Worm (Caenorhabditis elegans): ENCODE measurements around the gene nlt-1.
A peak's percentile ranks its signal among the peaks of the same experiment; 100 is the strongest.

Gene nlt-1

DNA sequence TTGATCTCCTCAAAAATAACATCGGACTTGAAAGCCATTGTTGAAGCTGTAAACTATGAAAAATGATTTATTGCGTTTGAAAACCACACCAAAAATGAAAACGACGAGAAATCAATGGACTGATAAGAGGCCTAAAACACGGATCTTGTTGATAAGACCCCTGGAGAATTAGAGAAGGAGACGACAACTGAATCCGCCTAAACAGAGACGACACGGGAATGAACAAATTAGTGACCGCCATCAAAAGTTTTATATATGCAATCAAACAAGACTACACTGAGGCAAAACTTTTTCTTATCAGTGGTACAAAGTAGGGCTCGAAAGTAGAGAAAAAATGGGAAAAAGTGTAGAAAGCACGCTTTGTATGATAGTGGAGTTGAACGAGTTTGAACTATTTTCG lies at the start of gene nlt-1:
nlt-1 (minus strand) TSS at position 78 of the 400 bp plus-strand sequence.
- no peak for TF ChIP-seq sptf-1 (tag; optimal IDR thresholded peaks at IDR 0.05)
- TF ChIP-seq lin-32 (GFP tag; optimal IDR thresholded peaks at IDR 0.05), result no peak
- TF ChIP-seq hlh-1 (tag; optimal IDR thresholded peaks at IDR 0.05), result no peak
- TF ChIP-seq lsy-2 (tag; optimal IDR thresholded peaks at IDR 0.05), result no peak
- TF ChIP-seq mep-1 (tag; optimal IDR thresholded peaks at IDR 0.05), result no peak
- TF ChIP-seq ces-1 (GFP tag; optimal IDR thresholded peaks at IDR 0.05), result no peak
- no peak for TF ChIP-seq sem-2 (GFP tag; optimal IDR thresholded peaks at IDR 0.05)
- TF ChIP-seq lin-13 (tag; optimal IDR thresholded peaks at IDR 0.05), result no peak
- no peak for TF ChIP-seq zip-8 (tag; optimal IDR thresholded peaks at IDR 0.05)
- no peak for TF ChIP-seq mab-5 (tag; optimal IDR thresholded peaks at IDR 0.05)
- no peak for TF ChIP-seq nhr-237 (tag; optimal IDR thresholded peaks at IDR 0.05)
- TF ChIP-seq ceh-39 (tag; optimal IDR thresholded peaks at IDR 0.05), result no peak
- TF ChIP-seq nhr-12 (tag; optimal IDR thresholded peaks at IDR 0.05), result no peak
- TF ChIP-seq blmp-1 (tag; optimal IDR thresholded peaks at IDR 0.05), result no peak
- no peak for TF ChIP-seq unc-39 (tag; optimal IDR thresholded peaks at IDR 0.05)
- no peak for TF ChIP-seq ceh-83 (GFP tag; optimal IDR thresholded peaks at IDR 0.05)
- no peak for TF ChIP-seq unc-62 (GFP tag; optimal IDR thresholded peaks at IDR 0.05)
- TF ChIP-seq tbx-8 (GFP tag; optimal IDR thresholded peaks at IDR 0.05), result no peak

DNA sequence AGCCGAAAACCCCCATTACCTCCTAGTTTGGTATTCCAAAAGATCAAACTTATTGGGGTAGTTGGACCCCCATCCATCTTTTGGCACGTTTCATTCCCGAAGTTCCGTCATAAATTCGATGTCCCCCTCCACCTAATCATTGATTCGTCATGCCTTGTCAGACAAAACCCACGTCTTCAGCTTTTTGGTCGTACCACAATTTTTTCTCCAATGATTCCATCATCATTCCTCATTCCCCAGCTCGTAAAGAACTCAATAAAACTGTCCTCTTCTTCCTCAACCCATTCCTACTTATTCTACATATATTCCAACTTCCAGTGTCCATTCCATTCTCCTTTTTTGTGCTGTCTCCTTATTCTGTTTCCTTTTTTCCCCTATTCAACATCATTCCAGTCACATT lies 47.6 kb upstream of the nlt-1 start, which contains the start of gene flp-4:
flp-4 (plus strand) TSS at position 301 of the 400 bp plus-strand sequence.
- TF ChIP-seq lin-32 (GFP tag; optimal IDR thresholded peaks at IDR 0.05) (no peak), pha-4 (tag; optimal IDR thresholded peaks at IDR 0.05) (no peak), ces-1 (GFP tag; optimal IDR thresholded peaks at IDR 0.05) (no peak), nhr-76 (tag; optimal IDR thresholded peaks at IDR 0.05) (no peak), elt-1 (tag; optimal IDR thresholded peaks at IDR 0.05; ENCODE audit: borderline replicate concordance, insufficient read depth) (no peak), mep-1 (tag; optimal IDR thresholded peaks at IDR 0.05) (no peak)

DNA sequence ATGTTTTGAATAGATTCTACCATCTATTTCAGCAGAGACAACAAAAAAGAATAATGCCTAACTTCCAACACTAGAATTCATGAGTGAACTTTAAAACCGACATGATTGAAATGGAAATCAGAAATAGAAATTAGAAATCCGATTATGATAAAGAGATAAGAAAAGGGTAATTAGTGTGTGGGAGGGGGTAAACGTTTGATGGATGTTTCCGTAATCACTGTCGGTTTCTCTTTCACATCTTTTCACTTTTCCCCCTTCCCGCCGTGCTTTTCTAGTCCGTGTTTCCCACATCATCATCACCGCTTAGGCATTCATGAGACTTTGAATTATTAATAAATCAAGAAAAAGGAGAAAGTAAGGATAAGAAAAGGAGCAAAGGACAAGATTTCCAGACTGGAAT lies 44.7 kb upstream of the nlt-1 start:
- peak; percentile 42 for TF ChIP-seq elt-3 (tag; optimal IDR thresholded peaks at IDR 0.05)
- no peak for TF ChIP-seq zip-8 (tag; optimal IDR thresholded peaks at IDR 0.05)
- TF ChIP-seq blmp-1 (tag; optimal IDR thresholded peaks at IDR 0.05), result peak; percentile 80

DNA sequence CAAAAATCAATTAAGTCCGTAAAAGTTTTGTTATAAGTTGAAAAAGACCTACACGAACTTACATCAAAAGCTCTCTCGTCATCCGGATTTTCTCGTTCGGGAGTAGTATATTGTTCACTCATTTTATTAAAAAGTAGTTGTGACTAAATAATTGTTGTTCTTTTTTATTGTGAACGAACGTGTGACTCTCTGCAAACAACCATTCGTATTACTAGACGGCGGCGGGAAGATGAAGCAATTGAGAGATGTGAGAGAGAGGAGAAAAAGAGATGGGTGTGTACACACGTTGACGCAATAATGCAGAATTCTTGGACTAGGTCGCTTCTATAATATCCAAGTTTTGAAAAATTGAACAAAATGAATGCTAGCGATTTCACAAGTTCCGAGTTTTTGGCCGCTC lies 44.0 kb upstream of the nlt-1 start, which contains the start of the genes F52H3.11 and bath-38:
F52H3.11 (minus strand) TSS at position 203 of the 400 bp plus-strand sequence.
bath-38 (minus strand) TSS at position 310 of the 400 bp plus-strand sequence.
- TF ChIP-seq nhr-2 (tag; optimal IDR thresholded peaks at IDR 0.05) (no peak), lsy-2 (tag; optimal IDR thresholded peaks at IDR 0.05) (peak; percentile 37), sptf-1 (tag; optimal IDR thresholded peaks at IDR 0.05) (no peak), lin-13 (tag; optimal IDR thresholded peaks at IDR 0.05) (peak; percentile 23), nhr-237 (tag; optimal IDR thresholded peaks at IDR 0.05) (no peak), mep-1 (tag; optimal IDR thresholded peaks at IDR 0.05) (peak; percentile 47), cnd-1 (tag; optimal IDR thresholded peaks at IDR 0.05) (no peak), mls-2 (tag; optimal IDR thresholded peaks at IDR 0.05) (no peak), ceh-83 (GFP tag; optimal IDR thresholded peaks at IDR 0.05) (no peak), sem-2 (GFP tag; optimal IDR thresholded peaks at IDR 0.05) (no peak), M03D4.4 (tag; optimal IDR thresholded peaks at IDR 0.05) (no peak), ceh-39 (tag; optimal IDR thresholded peaks at IDR 0.05) (no peak), mab-5 (tag; optimal IDR thresholded peaks at IDR 0.05) (no peak), zip-8 (tag; optimal IDR thresholded peaks at IDR 0.05) (no peak), ces-1 (GFP tag; optimal IDR thresholded peaks at IDR 0.05) (no peak), unc-120 (tag; optimal IDR thresholded peaks at IDR 0.05; ENCODE audit: poor library complexity, severe bottlenecking) (no peak), pha-4 (tag; optimal IDR thresholded peaks at IDR 0.05) (peak; percentile 54)

DNA sequence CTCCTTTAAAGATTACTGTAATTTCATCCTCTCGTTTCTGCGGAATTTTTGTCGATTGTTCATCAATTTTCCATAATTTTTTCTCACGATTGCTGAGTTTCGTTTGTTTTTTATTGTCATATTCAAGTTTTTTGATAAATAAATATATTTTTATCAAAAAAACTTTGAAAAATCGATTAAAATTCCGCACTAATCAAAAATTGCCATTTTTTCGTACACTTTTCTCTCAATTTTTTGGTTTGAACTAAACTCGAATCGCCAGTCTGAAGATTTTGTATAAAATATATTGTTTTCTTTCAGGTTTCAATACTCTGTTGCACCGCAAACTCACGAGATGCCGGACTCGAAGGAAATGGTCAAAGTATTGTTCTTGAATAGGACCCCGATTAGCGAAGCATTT lies 39.9 kb upstream of the nlt-1 start, which contains the start of gene ogr-2:
ogr-2 (plus strand) TSS at position 301 of the 400 bp plus-strand sequence.
- TF ChIP-seq unc-62 (GFP tag; optimal IDR thresholded peaks at IDR 0.05) (no peak), ceh-43 (GFP tag; optimal IDR thresholded peaks at IDR 0.05) (no peak), ces-1 (GFP tag; optimal IDR thresholded peaks at IDR 0.05) (no peak), bed-3 (GFP tag; optimal IDR thresholded peaks at IDR 0.05) (no peak), lin-13 (tag; optimal IDR thresholded peaks at IDR 0.05) (no peak), sem-2 (GFP tag; optimal IDR thresholded peaks at IDR 0.05) (no peak), nhr-76 (tag; optimal IDR thresholded peaks at IDR 0.05) (no peak), ham-2 (GFP tag; optimal IDR thresholded peaks at IDR 0.05) (no peak), unc-39 (tag; optimal IDR thresholded peaks at IDR 0.05) (no peak), ceh-39 (tag; optimal IDR thresholded peaks at IDR 0.05) (no peak), hlh-1 (tag; optimal IDR thresholded peaks at IDR 0.05) (no peak), M03D4.4 (tag; optimal IDR thresholded peaks at IDR 0.05) (no peak), ceh-83 (GFP tag; optimal IDR thresholded peaks at IDR 0.05) (no peak), nhr-12 (tag; optimal IDR thresholded peaks at IDR 0.05) (no peak), ztf-11 (tag; optimal IDR thresholded peaks at IDR 0.05) (no peak), zip-8 (tag; optimal IDR thresholded peaks at IDR 0.05) (no peak), mls-2 (tag; optimal IDR thresholded peaks at IDR 0.05) (no peak), nhr-28 (tag; optimal IDR thresholded peaks at IDR 0.05) (no peak), elt-3 (tag; optimal IDR thresholded peaks at IDR 0.05) (no peak), nhr-237 (tag; optimal IDR thresholded peaks at IDR 0.05) (no peak)
